Worm (Caenorhabditis elegans): ENCODE results near the gene btb-4.

The btb-4 gene

ce11 chrII:2051372-2051771 lies 19.3 kb downstream of the btb-4 start, which contains the start of gene fbxb-35:
fbxb-35 (plus strand) TSS chrII:2051672.
- TF ChIP-seq snpc-1.3 (tag; optimal IDR thresholded peaks at IDR 0.05; ENCODE audit: insufficient read depth) = no peak
- no peak for TF ChIP-seq bed-2 (GFP tag; IDR thresholded peaks at IDR 0.05)
- TF ChIP-seq tbx-9 (tag; optimal IDR thresholded peaks at IDR 0.05; ENCODE audit: borderline replicate concordance) = no peak
- no peak for TF ChIP-seq ztf-22 (GFP tag; optimal IDR thresholded peaks at IDR 0.05)
- TF ChIP-seq ceh-100 (GFP tag; IDR thresholded peaks at IDR 0.05) = no peak
- no peak for TF ChIP-seq F23B12.7 (tag; optimal IDR thresholded peaks at IDR 0.05; ENCODE audit: insufficient read depth)
- TF ChIP-seq lsl-1 (GFP tag; optimal IDR thresholded peaks at IDR 0.05) = no peak
- no peak for TF ChIP-seq B0336.3 (GFP tag; IDR thresholded peaks at IDR 0.05)
- TF ChIP-seq B0035.1 (tag; optimal IDR thresholded peaks at IDR 0.05) = no peak
- TF ChIP-seq F33H1.4 (GFP tag; IDR thresholded peaks at IDR 0.05) = no peak
- TF ChIP-seq let-526 (GFP tag; IDR thresholded peaks at IDR 0.05) = no peak
- no peak for TF ChIP-seq die-1 (tag; optimal IDR thresholded peaks at IDR 0.05)
- no peak for TF ChIP-seq lir-1 (GFP tag; conservative IDR thresholded peaks at IDR 0.05)
- no peak for TF ChIP-seq C06A6.2 (GFP tag; conservative IDR thresholded peaks at IDR 0.05)
- TF ChIP-seq Y53G8AR.9 (GFP tag; conservative IDR thresholded peaks at IDR 0.05) = no peak

ce11 chrII:2058985-2059384 lies 26.9 kb downstream of the btb-4 start, which contains the start of gene F07E5.5:
F07E5.5 (minus strand) TSS chrII:2059070.
- TF ChIP-seq gei-17 (GFP tag; optimal IDR thresholded peaks at IDR 0.05) = no peak
- no peak for TF ChIP-seq mes-4 (tag; optimal IDR thresholded peaks at IDR 0.05)
- TF ChIP-seq ztf-28 (GFP tag; IDR thresholded peaks at IDR 0.05) = no peak
- peak; percentile 5 for TF ChIP-seq athp-1 (tag; optimal IDR thresholded peaks at IDR 0.05)
- no peak for TF ChIP-seq hlh-12 (tag; optimal IDR thresholded peaks at IDR 0.05)
- no peak for TF ChIP-seq B0336.3 (GFP tag; IDR thresholded peaks at IDR 0.05)
- TF ChIP-seq mcd-1 (GFP tag; IDR thresholded peaks at IDR 0.05) = peak; percentile 63
- no peak for TF ChIP-seq ztf-18 (tag; optimal IDR thresholded peaks at IDR 0.05)
- TF ChIP-seq rcor-1 (GFP tag; IDR thresholded peaks at IDR 0.05) = no peak
- TF ChIP-seq efl-1 (GFP tag; optimal IDR thresholded peaks at IDR 0.05) = peak; percentile 16
- TF ChIP-seq madf-6 (GFP tag; IDR thresholded peaks at IDR 0.05) = no peak
- no peak for TF ChIP-seq repo-1 (tag; optimal IDR thresholded peaks at IDR 0.05)
- no peak for TF ChIP-seq ztf-26 (tag; optimal IDR thresholded peaks at IDR 0.05)
- TF ChIP-seq ztf-25 (GFP tag; IDR thresholded peaks at IDR 0.05) = no peak
- no peak for TF ChIP-seq pbrm-1 (GFP tag; IDR thresholded peaks at IDR 0.05)
- TF ChIP-seq tlf-1 (GFP tag; optimal IDR thresholded peaks at IDR 0.05) = no peak
- no peak for TF ChIP-seq xnd-1 (tag; optimal IDR thresholded peaks at IDR 0.05)
- TF ChIP-seq F55B11.4 (tag; optimal IDR thresholded peaks at IDR 0.05; ENCODE audit: borderline replicate concordance, insufficient read depth) = no peak
- peak; percentile 18 for TF ChIP-seq lin-54 (GFP tag; optimal IDR thresholded peaks at IDR 0.05)
- no peak for TF ChIP-seq ztf-22 (GFP tag; optimal IDR thresholded peaks at IDR 0.05)
- TF ChIP-seq D2030.7 (GFP tag; IDR thresholded peaks at IDR 0.05) = peak; percentile 37; the same call in 1 of the 2 replicates
- TF ChIP-seq hmg-1.2 (GFP tag; IDR thresholded peaks at IDR 0.05) = peak; percentile 45; the same call in 1 of the 2 replicates
- no peak for TF ChIP-seq ceh-91 (GFP tag; IDR thresholded peaks at IDR 0.05)
- no peak for TF ChIP-seq ceh-27 (GFP tag; optimal IDR thresholded peaks at IDR 0.05)
- no peak for TF ChIP-seq nfya-1 (tag; optimal IDR thresholded peaks at IDR 0.05; ENCODE audit: borderline replicate concordance, insufficient read depth)
- no peak for TF ChIP-seq Y67H2A.10 (GFP tag; conservative IDR thresholded peaks at IDR 0.05)
- no peak for TF ChIP-seq cebp-1 (GFP tag; IDR thresholded peaks at IDR 0.05)
- no peak for TF ChIP-seq cebp-1 (tag; optimal IDR thresholded peaks at IDR 0.05)
- TF ChIP-seq B0035.1 (tag; optimal IDR thresholded peaks at IDR 0.05) = no peak
- TF ChIP-seq F39B2.1 (GFP tag; IDR thresholded peaks at IDR 0.05) = no peak
- TF ChIP-seq F37B4.10 (GFP tag; IDR thresholded peaks at IDR 0.05) = no peak
- peak; percentile 1 for TF ChIP-seq attf-5 (GFP tag; optimal IDR thresholded peaks at IDR 0.05)
- no peak for TF ChIP-seq F52B5.7 (tag; optimal IDR thresholded peaks at IDR 0.05)
- TF ChIP-seq pha-4 (tag; optimal IDR thresholded peaks at IDR 0.05) = no peak
- TF ChIP-seq ceh-100 (GFP tag; IDR thresholded peaks at IDR 0.05) = no peak
- no peak for TF ChIP-seq Y53F4B.3 (GFP tag; IDR thresholded peaks at IDR 0.05)
- no peak for TF ChIP-seq egrh-3 (GFP tag; IDR thresholded peaks at IDR 0.05)
- peak; percentile 82 for TF ChIP-seq lsl-1 (GFP tag; optimal IDR thresholded peaks at IDR 0.05)
